Worm (Caenorhabditis elegans) whole organism, late embryonic: ENCODE data around the gene sru-22.

Experiments used
- ceh-45 ChIP-seq: fragments of 200-800 bp; sonication (Bioruptor generic); IDR thresholded peaks from 2 replicates; pipeline ENCODE4 v1.3.6; 2022; ENCODE audit warnings: missing genetic modification reagents, missing genetic modification characterization, missing compliant biosample characterization
- sdc-2 ChIP-seq: sonication (generic microtip); optimal IDR thresholded peaks from 2 replicates; lab custom pipeline; 2016; ENCODE audit warnings: missing genotype, missing genetic modification characterization, missing compliant biosample characterization
- syd-9 ChIP-seq: sonication (generic microtip); optimal IDR thresholded peaks from 2 replicates; lab custom pipeline; 2016; ENCODE audit warnings: mild to moderate bottlenecking, missing genetic modification characterization, moderate library complexity, missing compliant biosample characterization

ce11 chrV:16017671-16018070, 42.9 kb upstream of the sru-22 start, which contains the start of gene srx-43:
- TF ChIP-seq syd-9 (tag; lab: Kevin White, UChicago) (no peak), sdc-2 (no peak), ceh-45 (no peak)
